Worm (Caenorhabditis elegans) whole organism, midembryonic: ENCODE measurements around the gene prdx-2.

ENCODE experiments used
- klf-2 ChIP-seq: fragments of 200-800 bp; sonication (Bioruptor generic); conservative IDR thresholded peaks from 2 replicates; pipeline ENCODE4 v1.3.6; 2022; ENCODE audit warnings: missing genetic modification reagents, missing genetic modification characterization, missing compliant biosample characterization
- tab-1 ChIP-seq: fragments of 200-800 bp; sonication (Bioruptor generic); IDR thresholded peaks from 2 replicates; pipeline ENCODE4 v1.3.6; 2022; ENCODE audit warnings: missing genetic modification characterization, missing compliant biosample characterization
- ztf-23 ChIP-seq: fragments of 200-800 bp; sonication (Bioruptor generic); IDR thresholded peaks from 2 replicates; pipeline ENCODE4 v1.3.6; 2022; ENCODE audit warnings: missing genetic modification reagents, missing genetic modification characterization, missing compliant biosample characterization

DNA sequence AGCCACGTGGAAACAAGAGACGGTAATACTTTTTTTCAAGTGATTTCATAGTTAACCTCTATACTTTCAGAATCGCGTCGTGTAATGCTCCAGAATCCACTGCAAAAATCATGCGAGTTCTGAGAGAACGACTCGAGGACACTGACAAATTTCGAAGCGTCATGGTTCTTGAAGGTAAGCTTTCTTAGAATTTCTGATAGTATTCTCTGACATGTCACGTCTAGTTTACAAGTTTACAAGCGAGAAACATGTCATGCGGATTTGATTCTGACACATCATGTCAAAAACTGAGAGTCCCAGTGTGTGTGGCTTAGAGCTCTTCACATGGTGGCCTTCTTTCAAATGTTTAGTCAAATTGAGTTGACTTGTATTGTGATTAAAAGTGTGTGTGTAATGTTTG, 43.4 kb upstream of the prdx-2 start:
- TF ChIP-seq ztf-23, result no peak
- no peak for TF ChIP-seq tab-1 (GFP tag; lab: Robert Waterston, UW)
- no peak for TF ChIP-seq klf-2 (GFP tag; lab: Robert Waterston, UW)
